Fruit fly (Drosophila melanogaster): ENCODE measurements around the gene Usp39.
A peak's percentile ranks its signal among the peaks of the same experiment; 100 is the strongest.

Gene Usp39

DNA sequence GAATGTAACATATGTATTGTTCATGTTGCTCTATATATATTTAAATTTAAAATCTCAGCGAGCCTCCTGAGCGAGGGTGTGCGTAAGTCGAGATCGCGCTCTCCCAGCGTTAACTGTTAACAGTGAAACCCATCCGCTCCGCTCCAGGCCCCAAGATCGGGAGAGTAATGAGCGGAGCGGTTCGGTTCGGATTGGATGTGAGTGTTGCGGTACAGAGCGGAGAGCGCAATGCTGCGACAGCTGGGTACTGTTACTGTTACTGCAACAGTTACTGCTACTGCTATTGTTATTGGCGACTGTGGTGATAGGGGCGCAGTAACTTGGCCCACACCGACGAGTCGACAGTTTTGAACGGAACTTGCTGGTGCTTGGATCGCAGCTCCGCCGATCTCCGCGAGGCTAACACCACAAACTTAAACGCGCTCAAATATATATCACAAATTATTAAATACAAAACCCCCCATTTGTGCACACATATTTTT, 25.6 kb upstream of the Usp39 start, which contains the start of gene Pvf1 (continued):
- peak; percentile 46 for TF ChIP-seq fkh (GFP tag; optimal IDR thresholded peaks at IDR 0.05)
- peak; percentile 26 for TF ChIP-seq topi (GFP tag; optimal IDR thresholded peaks at IDR 0.05)
- TF ChIP-seq eg (GFP tag; IDR thresholded peaks at IDR 0.05) = peak; percentile 54; the same call in 1 of the 3 replicates
- TF ChIP-seq CG6163 (GFP tag; IDR thresholded peaks at IDR 0.05) = peak; percentile 56; the same call in 1 of the 3 replicates
- TF ChIP-seq Sox15 (GFP tag; optimal IDR thresholded peaks at IDR 0.05) = no peak
- peak; percentile 10 for TF ChIP-seq Met (GFP tag; optimal IDR thresholded peaks at IDR 0.05)

DNA sequence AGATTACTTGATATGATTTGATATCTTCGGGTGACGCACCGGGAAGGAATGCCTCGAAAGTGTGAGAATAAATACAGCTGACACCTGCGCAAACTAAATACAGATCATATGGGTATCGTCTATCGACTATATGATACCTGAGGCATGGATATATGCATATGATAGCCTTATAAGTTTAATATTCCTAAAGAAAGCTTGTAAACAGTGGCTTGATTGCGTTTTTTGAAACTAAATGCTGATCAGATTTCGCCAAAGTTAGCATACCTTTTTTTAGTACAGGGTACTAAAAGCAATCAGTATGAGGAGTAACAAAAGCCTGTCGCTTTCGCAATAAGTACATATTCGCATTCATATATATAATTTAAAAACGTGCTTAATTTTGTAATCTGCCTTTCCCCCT, 23.6 kb upstream of the Usp39 start:
- TF ChIP-seq dac (GFP tag; optimal IDR thresholded peaks at IDR 0.05) = no peak
- peak; percentile 31 for TF ChIP-seq CG6808 (GFP tag; optimal IDR thresholded peaks at IDR 0.05)
- TF ChIP-seq Hr38 (GFP tag; optimal IDR thresholded peaks at IDR 0.05) = no peak
- TF ChIP-seq CG32006 (GFP tag; optimal IDR thresholded peaks at IDR 0.05) = peak; percentile 10
- TF ChIP-seq Blimp-1 (GFP tag; optimal IDR thresholded peaks at IDR 0.05) = peak; percentile 40
- peak; percentile 14 for TF ChIP-seq Hr4 (GFP tag; optimal IDR thresholded peaks at IDR 0.05)
- peak; percentile 78 for TF ChIP-seq CG6163 (GFP tag; IDR thresholded peaks at IDR 0.05)
- peak; percentile 47 for TF ChIP-seq CG8632 (GFP tag; optimal IDR thresholded peaks at IDR 0.05)
- peak; percentile 43 for TF ChIP-seq CG10631 (GFP tag; optimal IDR thresholded peaks at IDR 0.05)
- TF ChIP-seq Eip75B (GFP tag; optimal IDR thresholded peaks at IDR 0.05) = peak; percentile 66
- TF ChIP-seq achi (GFP tag; optimal IDR thresholded peaks at IDR 0.05) = no peak
- TF ChIP-seq CG34406 (GFP tag; optimal IDR thresholded peaks at IDR 0.05) = peak; percentile 64
- TF ChIP-seq net (GFP tag; optimal IDR thresholded peaks at IDR 0.05) = peak; percentile 35
- peak; percentile 37; the same call in 1 of the 2 replicates for TF ChIP-seq Gug (GFP tag; IDR thresholded peaks at IDR 0.05)
- no peak for TF ChIP-seq fd85E (GFP tag; optimal IDR thresholded peaks at IDR 0.05)
- peak; percentile 51 for TF ChIP-seq Ets96B (tag; optimal IDR thresholded peaks at IDR 0.05)
- TF ChIP-seq Lpt (GFP tag; optimal IDR thresholded peaks at IDR 0.05) = no peak
- TF ChIP-seq CG11762 (GFP tag; optimal IDR thresholded peaks at IDR 0.05; ENCODE audit: insufficient read depth) = peak; percentile 33
- peak; percentile 27 for TF ChIP-seq CG16779 (tag; optimal IDR thresholded peaks at IDR 0.05)
- peak; percentile 78 for TF ChIP-seq CG3919 (GFP tag; optimal IDR thresholded peaks at IDR 0.05)
- peak; percentile 45; the same call in 1 of the 2 replicates for TF ChIP-seq CG15336 (GFP tag; IDR thresholded peaks at IDR 0.05)
- TF ChIP-seq CG11294 (GFP tag; IDR thresholded peaks at IDR 0.05) = 0 out of 2 replicates have a peak, but pooled peaks have one; percentile 13
- TF ChIP-seq ss (GFP tag; optimal IDR thresholded peaks at IDR 0.05) = peak in 1 of 2 experiments; percentile 73
- peak; percentile 16 for TF ChIP-seq CG9139 (GFP tag; optimal IDR thresholded peaks at IDR 0.05)
- peak; percentile 51 for TF ChIP-seq Smox (GFP tag; optimal IDR thresholded peaks at IDR 0.05)
- peak; percentile 64 for TF ChIP-seq CG3032 (tag; optimal IDR thresholded peaks at IDR 0.05)
- no peak for TF ChIP-seq salr (GFP tag; optimal IDR thresholded peaks at IDR 0.05)
- peak; percentile 86 for TF ChIP-seq cyc (GFP tag; optimal IDR thresholded peaks at IDR 0.05)
- peak; percentile 71 for TF ChIP-seq CG7368 (GFP tag; optimal IDR thresholded peaks at IDR 0.05)
- TF ChIP-seq dsx (GFP tag; optimal IDR thresholded peaks at IDR 0.05; ENCODE audit: poor library complexity, severe bottlenecking) = peak; percentile 45
- TF ChIP-seq esn (GFP tag; optimal IDR thresholded peaks at IDR 0.05) = peak; percentile 52
- peak; percentile 70 for TF ChIP-seq CG10669 (GFP tag; optimal IDR thresholded peaks at IDR 0.05)
- peak; percentile 46 for TF ChIP-seq Eip93F (GFP tag; optimal IDR thresholded peaks at IDR 0.05)
- TF ChIP-seq CG1621 (tag; optimal IDR thresholded peaks at IDR 0.05) = no peak
- TF ChIP-seq CG11902 (GFP tag; optimal IDR thresholded peaks at IDR 0.05) = peak; percentile 86
- TF ChIP-seq fkh (GFP tag; optimal IDR thresholded peaks at IDR 0.05) = no peak
- TF ChIP-seq vri (GFP tag; optimal IDR thresholded peaks at IDR 0.05) = peak; percentile 27
- peak; percentile 34 for TF ChIP-seq Ets21C (GFP tag; optimal IDR thresholded peaks at IDR 0.05)
- TF ChIP-seq Met (GFP tag; optimal IDR thresholded peaks at IDR 0.05) = peak; percentile 82
- TF ChIP-seq eg (GFP tag; IDR thresholded peaks at IDR 0.05) = peak; percentile 65; the same call in 2 of the 3 replicates
- peak; percentile 76 for TF ChIP-seq CG8319 (GFP tag; optimal IDR thresholded peaks at IDR 0.05)
- TF ChIP-seq Hr39 (GFP tag; optimal IDR thresholded peaks at IDR 0.05) = peak; percentile 55
- peak; percentile 59 for TF ChIP-seq pdm3 (GFP tag; optimal IDR thresholded peaks at IDR 0.05)
- no peak for TF ChIP-seq CG6854 (GFP tag; optimal IDR thresholded peaks at IDR 0.05)
- peak; percentile 72 for TF ChIP-seq lz (GFP tag; optimal IDR thresholded peaks at IDR 0.05)
- TF ChIP-seq CG8119 (GFP tag; IDR thresholded peaks at IDR 0.05) = 0 out of 3 replicates have a peak, but pooled peaks have one; percentile 17
- peak; percentile 92 for TF ChIP-seq Eip78C (GFP tag)
